Worm (Caenorhabditis elegans): Measurements from ENCODE around the gene Y48G9A.7.
"Not testable (repeated sequence)": the region's sequence is repeated elsewhere in the genome, so short reads cannot be mapped to it uniquely, and the experiment has no call there.

The Y48G9A.7 gene

ce11 chrIII:2110249-2110648 is at the start of gene Y48G9A.7:
Gene Y48G9A.7 (plus strand): TSS chrIII:2110549.
- TF ChIP-seq nhr-28 (tag; optimal IDR thresholded peaks at IDR 0.05) = no peak

- TF ChIP-seq aha-1 (tag) (peak; percentile 33), Y48G9A.11 (GFP tag; IDR thresholded peaks at IDR 0.05) (no peak), lin-29 (GFP tag; IDR thresholded peaks at IDR 0.05) (no peak), F26F4.8 (GFP tag; conservative IDR thresholded peaks at IDR 0.05) (0 out of 2 replicates have a peak, but pooled peaks have one; percentile 22), pha-4 (GFP tag; IDR thresholded peaks at IDR 0.05) (no peak), pha-4 (tag; optimal IDR thresholded peaks at IDR 0.05) (no peak)
Measured at ce11 chrIII:2060857-2061256, 49.5 kb upstream of the Y48G9A.7 start, which contains the start of gene ins-16. Gene ins-16 (minus strand): TSS chrIII:2060957.

- TF ChIP-seq snpc-1.2 (GFP tag; IDR thresholded peaks at IDR 0.05) (0 out of 2 replicates have a peak, but pooled peaks have one; percentile 21), arid-1 (GFP tag; conservative IDR thresholded peaks at IDR 0.05) (0 out of 2 replicates have a peak, but pooled peaks have one; percentile 57), vab-7 (GFP tag; IDR thresholded peaks at IDR 0.05) (peak; percentile 70), F26F4.8 (GFP tag; conservative IDR thresholded peaks at IDR 0.05) (0 out of 2 replicates have a peak, but pooled peaks have one; percentile 29), madf-9 (GFP tag; conservative IDR thresholded peaks at IDR 0.05) (0 out of 2 replicates have a peak, but pooled peaks have one; percentile 19)
Measured at ce11 chrIII:2064936-2065335, 45.4 kb upstream of the Y48G9A.7 start.

ce11 chrIII:2068248-2068647 is 42.1 kb upstream of the Y48G9A.7 start, which contains the start of gene Y39A3A.3:
Gene Y39A3A.3 (minus strand): TSS chrIII:2068348.
- TF ChIP-seq unc-62 (GFP tag; optimal IDR thresholded peaks at IDR 0.05 in 1 of 2) (peak in 1 of 2 experiments; percentile 81), unc-62 (tag; optimal IDR thresholded peaks at IDR 0.05) (no peak), aha-1 (tag) (no peak)

ce11 chrIII:2076546-2077134 is 33.7 kb upstream of the Y48G9A.7 start, which contains the start of gene Y39A3A.4:
Gene Y39A3A.4 (minus strand): TSS chrIII:2076596.
- TF ChIP-seq cey-2 (tag; optimal IDR thresholded peaks at IDR 0.05; ENCODE audit: borderline replicate concordance, insufficient read depth) (no peak), zip-2 (tag; optimal IDR thresholded peaks at IDR 0.05) (peak; percentile 93)

ce11 chrIII:2082519-2082918 is 27.8 kb upstream of the Y48G9A.7 start, which contains the start of gene cpt-3:
Gene cpt-3 (plus strand): TSS chrIII:2082819.
- not testable (repeated sequence) for TF ChIP-seq zip-2 (tag; optimal IDR thresholded peaks at IDR 0.05); Y75B8A.6 (GFP tag; IDR thresholded peaks at IDR 0.05); attf-4 (tag; optimal IDR thresholded peaks at IDR 0.05)

ce11 chrIII:2084829-2085228 is 25.5 kb upstream of the Y48G9A.7 start:
- TF ChIP-seq dve-1 (tag; optimal IDR thresholded peaks at IDR 0.05; ENCODE audit: insufficient read depth) (no peak), Y48G9A.11 (GFP tag; IDR thresholded peaks at IDR 0.05) (no peak), dmd-9 (GFP tag; IDR thresholded peaks at IDR 0.05) (no peak), ceh-20 (GFP tag; IDR thresholded peaks at IDR 0.05) (no peak), nhr-76 (tag; optimal IDR thresholded peaks at IDR 0.05) (no peak), aly-2 (tag; optimal IDR thresholded peaks at IDR 0.05) (no peak), lin-38 (GFP tag; IDR thresholded peaks at IDR 0.05) (no peak), saeg-2 (GFP tag; IDR thresholded peaks at IDR 0.05) (no peak), lir-3 (tag; optimal IDR thresholded peaks at IDR 0.05) (no peak), ztf-7 (tag; optimal IDR thresholded peaks at IDR 0.05) (no peak), hlh-11 (tag; optimal IDR thresholded peaks at IDR 0.05) (no peak)

Measured in whole organism, L4 larva.